Fruit fly (Drosophila melanogaster) whole organism, embryonic: ENCODE data around the gene CG7695.

Experiments used
- Atf6 ChIP-seq: fragments of 200-800 bp; sonication (Bioruptor generic); IDR thresholded peaks from 2 replicates; pipeline ENCODE4 v1.3.6; 2022; ENCODE audit warnings: missing biosample characterization, missing genetic modification characterization
- BtbVII ChIP-seq: fragments of 200-800 bp; sonication (Bioruptor generic); optimal IDR thresholded peaks from 3 replicates; lab custom pipeline; 2017; ENCODE audit warnings: missing biosample characterization, mild to moderate bottlenecking, missing genetic modification characterization
- C15 ChIP-seq: fragments of 200-800 bp; sonication (Bioruptor generic); IDR thresholded peaks from 3 replicates; pipeline ENCODE4 v1.3.6; 2022; ENCODE audit warnings: missing biosample characterization, missing genetic modification characterization
- CG11247 ChIP-seq: fragments of 200-800 bp; sonication (Bioruptor generic); IDR thresholded peaks from 2 replicates; pipeline ENCODE4 v1.3.6; 2022; ENCODE audit warnings: missing biosample characterization, missing genetic modification characterization
- CG13775 ChIP-seq: fragments of 200-800 bp; sonication (Bioruptor generic); optimal IDR thresholded peaks from 3 replicates; lab custom pipeline; 2017; ENCODE audit warnings: missing biosample characterization, mild to moderate bottlenecking, missing genetic modification characterization
- CG14710 ChIP-seq: fragments of 200-800 bp; sonication (Bioruptor generic); optimal IDR thresholded peaks from 3 replicates; lab custom pipeline; 2019; ENCODE audit warnings: missing biosample characterization, mild to moderate bottlenecking, missing genetic modification characterization, moderate library complexity
- CG14860 ChIP-seq: fragments of 200-800 bp; sonication (Bioruptor generic); IDR thresholded peaks from 3 replicates; pipeline ENCODE4 v1.3.6; 2022; ENCODE audit warnings: missing biosample characterization, missing genetic modification characterization; ENCODE audit not compliant: partially characterized antibody
- CG15514 ChIP-seq: fragments of 200-800 bp; sonication (Bioruptor generic); optimal IDR thresholded peaks from 3 replicates; lab custom pipeline; 2017; ENCODE audit warnings: missing biosample characterization, missing genetic modification characterization, mild to moderate bottlenecking, moderate library complexity, missing genetic modification reagents
- CG16813 ChIP-seq: fragments of 200-800 bp; sonication (Bioruptor generic); IDR thresholded peaks from 3 replicates; pipeline ENCODE4 v1.3.6; 2022; ENCODE audit warnings: missing biosample characterization, missing genetic modification characterization; ENCODE audit not compliant: partially characterized antibody
- CG17385 ChIP-seq: fragments of 200-800 bp; sonication (Bioruptor generic); optimal IDR thresholded peaks from 3 replicates; lab custom pipeline; 2018; ENCODE audit warnings: missing biosample characterization, mild to moderate bottlenecking, missing genetic modification characterization
- CG17612 ChIP-seq: fragments of 200-800 bp; sonication (Bioruptor generic); IDR thresholded peaks from 2 replicates; pipeline ENCODE4 v1.3.6; 2022; ENCODE audit warnings: missing biosample characterization, missing genetic modification characterization
- CG3163 ChIP-seq: fragments of 200-800 bp; sonication (Bioruptor generic); optimal IDR thresholded peaks from 3 replicates; lab custom pipeline; 2016; ENCODE audit warnings: missing biosample characterization, missing genetic modification characterization
- CG3726 ChIP-seq: fragments of 200-800 bp; sonication (Bioruptor generic); IDR thresholded peaks from 3 replicates; pipeline ENCODE4, ENCODE4 v1.3.6; 2022; ENCODE audit warnings: missing biosample characterization, missing genetic modification characterization
- CG4854 ChIP-seq: fragments of 200-800 bp; sonication (Bioruptor generic); optimal IDR thresholded peaks from 2 replicates; lab custom pipeline; 2016; ENCODE audit warnings: missing biosample characterization, missing genetic modification characterization, inconsistent platforms
- CG6175 ChIP-seq: fragments of 200-800 bp; sonication (Bioruptor generic); IDR thresholded peaks from 3 replicates; pipeline ENCODE4 v1.3.6; 2022; ENCODE audit warnings: missing biosample characterization, missing genetic modification characterization
- CG6272 ChIP-seq: fragments of 200-800 bp; sonication (Bioruptor generic); IDR thresholded peaks from 2 replicates; pipeline ENCODE4 v1.3.6; 2022; ENCODE audit warnings: missing biosample characterization, missing genetic modification characterization
- CG6689 ChIP-seq: fragments of 200-800 bp; sonication (Bioruptor generic); IDR thresholded peaks from 2 replicates; pipeline ENCODE4 v1.3.6; 2022; ENCODE audit warnings: missing biosample characterization, missing genetic modification characterization
- Hey ChIP-seq: fragments of 200-800 bp; sonication (Bioruptor generic); optimal IDR thresholded peaks from 3 replicates; lab custom pipeline; 2018; ENCODE audit warnings: missing biosample characterization, mild to moderate bottlenecking, missing genetic modification characterization
- Nf-YB ChIP-seq: fragments of 200-800 bp; sonication (Bioruptor generic); optimal IDR thresholded peaks from 3 replicates; lab custom pipeline; 2019; ENCODE audit warnings: missing biosample characterization, mild to moderate bottlenecking, missing genetic modification characterization, moderate library complexity
- Sry-β ChIP-seq: fragments of 200-800 bp; sonication (Bioruptor generic); optimal IDR thresholded peaks from 2 replicates; lab custom pipeline; 2018; ENCODE audit warnings: missing biosample characterization, mild to moderate bottlenecking, missing genetic modification characterization, moderate library complexity
- TFAM ChIP-seq: fragments of 200-800 bp; sonication (Bioruptor generic); optimal IDR thresholded peaks from 2 replicates; lab custom pipeline; 2017; ENCODE audit warnings: missing biosample characterization, missing genetic modification characterization, inconsistent platforms
- Taf1 ChIP-seq: fragments of 200-800 bp; sonication (Bioruptor generic); IDR thresholded peaks from 2 replicates; pipeline ENCODE4 v1.3.6; 2022; ENCODE audit warnings: missing biosample characterization, missing genetic modification characterization
- ab ChIP-seq: fragments of 200-800 bp; sonication (Bioruptor generic); optimal IDR thresholded peaks from 2 replicates; lab custom pipeline; 2016; ENCODE audit warnings: missing biosample characterization, missing genetic modification characterization
- amos ChIP-seq: fragments of 200-800 bp; sonication (Bioruptor generic); IDR thresholded peaks from 2 replicates; pipeline ENCODE4 v1.3.6; 2022; ENCODE audit warnings: missing biosample characterization, missing genetic modification characterization; ENCODE audit not compliant: partially characterized antibody
- bsh ChIP-seq, 2 experiments: fragments of 200-800 bp; sonication (Bioruptor generic); optimal IDR thresholded peaks; 2 replicates each; lab custom pipeline; 2017 to 2018; ENCODE audit warnings: mild to moderate bottlenecking in 2 of 2, missing biosample characterization in 2 of 2, missing genetic modification characterization in 2 of 2, moderate library complexity in 1 of 2
- cg ChIP-seq: fragments of 200-800 bp; sonication (Bioruptor generic); optimal IDR thresholded peaks from 3 replicates; lab custom pipeline; 2019; ENCODE audit warnings: missing biosample characterization, mild to moderate bottlenecking, missing genetic modification characterization, moderate library complexity
- chinmo ChIP-seq: fragments of 200-800 bp; sonication (Bioruptor generic); IDR thresholded peaks from 4 replicates; pipeline ENCODE4 v1.3.6; 2022; ENCODE audit warnings: missing biosample characterization, missing genetic modification characterization; ENCODE audit not compliant: partially characterized antibody
- crc ChIP-seq: fragments of 200-800 bp; sonication (Bioruptor generic); optimal IDR thresholded peaks from 2 replicates; lab custom pipeline; 2016; ENCODE audit warnings: missing biosample characterization, missing genetic modification characterization
- da ChIP-seq: fragments of 200-800 bp; sonication (Bioruptor generic); optimal IDR thresholded peaks from 2 replicates; lab custom pipeline; 2016; ENCODE audit warnings: missing biosample characterization, missing genetic modification characterization
- dimm ChIP-seq: fragments of 200-800 bp; sonication (Bioruptor generic); IDR thresholded peaks from 2 replicates; pipeline ENCODE4 v1.3.6; 2022; ENCODE audit warnings: missing biosample characterization, missing genetic modification characterization
- dmrt11E ChIP-seq: fragments of 200-800 bp; sonication (Bioruptor generic); optimal IDR thresholded peaks from 3 replicates; lab custom pipeline; 2018; ENCODE audit warnings: missing biosample characterization, mild to moderate bottlenecking, missing genetic modification characterization, moderate library complexity
- emc ChIP-seq: fragments of 200-800 bp; sonication (Bioruptor generic); optimal IDR thresholded peaks from 2 replicates; lab custom pipeline; 2016; ENCODE audit warnings: missing biosample characterization, missing genetic modification characterization
- ems ChIP-seq: fragments of 200-800 bp; sonication (Bioruptor generic); optimal IDR thresholded peaks from 3 replicates; lab custom pipeline; 2016; ENCODE audit warnings: missing biosample characterization, missing genetic modification characterization
- exex ChIP-seq: fragments of 200-800 bp; sonication (Bioruptor generic); optimal IDR thresholded peaks from 4 replicates; lab custom pipeline; 2018; ENCODE audit warnings: missing biosample characterization, mild to moderate bottlenecking, missing genetic modification characterization, moderate library complexity
- fd102C ChIP-seq: fragments of 200-800 bp; sonication (Bioruptor generic); optimal IDR thresholded peaks from 2 replicates; lab custom pipeline; 2018; ENCODE audit warnings: missing biosample characterization, mild to moderate bottlenecking, missing genetic modification characterization, moderate library complexity
- gsb-n ChIP-seq: fragments of 200-800 bp; sonication (Bioruptor generic); optimal IDR thresholded peaks from 3 replicates; lab custom pipeline; 2018; ENCODE audit warnings: missing biosample characterization, mild to moderate bottlenecking, missing genetic modification characterization
- hth ChIP-seq: fragments of >200 bp; optimal IDR thresholded peaks from 2 replicates; lab custom pipeline; 2017; ENCODE audit warnings: inconsistent platforms
- kni ChIP-seq: fragments of 200-800 bp; sonication (Bioruptor generic); optimal IDR thresholded peaks from 3 replicates; lab custom pipeline; 2017; ENCODE audit warnings: mild to moderate bottlenecking, missing biosample characterization, missing genetic modification reagents, missing genetic modification characterization
- lab ChIP-seq: fragments of 200-800 bp; sonication (Bioruptor generic); optimal IDR thresholded peaks from 3 replicates; lab custom pipeline; 2017; ENCODE audit warnings: missing biosample characterization, missing genetic modification characterization, mild to moderate bottlenecking, moderate library complexity, missing genetic modification reagents
- peb ChIP-seq: fragments of 200-800 bp; sonication (Bioruptor generic); IDR thresholded peaks from 2 replicates; pipeline ENCODE4 v1.3.6; 2022; ENCODE audit warnings: missing biosample characterization, missing genetic modification characterization
- prd ChIP-seq, 3 experiments: fragments of >200 bp in 2 of 3; fragments of 200-800 bp in 1 of 3; sonication (Bioruptor generic) in 1 of 3; optimal IDR thresholded peaks in 2 of 3; IDR thresholded peaks in 1 of 3; 2 replicates in 2 of 3; 3 replicates in 1 of 3; pipeline versions ENCODE4 v1.3.6 to Lab custom; 2017 to 2022; ENCODE audit warnings: missing biosample characterization in 1 of 3, missing genetic modification characterization in 1 of 3
- salm ChIP-seq: fragments of 200-800 bp; sonication (Bioruptor generic); optimal IDR thresholded peaks from 2 replicates; lab custom pipeline; 2018; ENCODE audit warnings: missing biosample characterization, mild to moderate bottlenecking, missing genetic modification characterization
- sens ChIP-seq: fragments of 200-800 bp; sonication (Bioruptor generic); peaks from one replicate; lab custom pipeline; 2016; ENCODE audit warnings: missing biosample characterization, missing genetic modification characterization
- sim ChIP-seq: fragments of 200-800 bp; sonication (Bioruptor generic); IDR thresholded peaks from 2 replicates; pipeline ENCODE4 v1.3.6; 2022; ENCODE audit warnings: missing biosample characterization, missing genetic modification characterization
- sima ChIP-seq: fragments of 200-800 bp; sonication (Bioruptor generic); optimal IDR thresholded peaks from 2 replicates; lab custom pipeline; 2016; ENCODE audit warnings: missing biosample characterization, missing genetic modification characterization
- slp2 ChIP-seq: fragments of 200-800 bp; sonication (Bioruptor generic); optimal IDR thresholded peaks from 2 replicates; lab custom pipeline; 2016; ENCODE audit warnings: missing biosample characterization, missing genetic modification characterization
- sug ChIP-seq: fragments of 200-800 bp; optimal IDR thresholded peaks from 2 replicates; lab custom pipeline; 2019; ENCODE audit warnings: missing biosample characterization, mild to moderate bottlenecking, missing genetic modification characterization, moderate library complexity
- wdn ChIP-seq: fragments of 200-800 bp; sonication (Bioruptor generic); IDR thresholded peaks from 2 replicates; pipeline ENCODE4 v1.3.6; 2022; ENCODE audit warnings: missing biosample characterization, missing genetic modification characterization

CG7695 gene

DNA sequence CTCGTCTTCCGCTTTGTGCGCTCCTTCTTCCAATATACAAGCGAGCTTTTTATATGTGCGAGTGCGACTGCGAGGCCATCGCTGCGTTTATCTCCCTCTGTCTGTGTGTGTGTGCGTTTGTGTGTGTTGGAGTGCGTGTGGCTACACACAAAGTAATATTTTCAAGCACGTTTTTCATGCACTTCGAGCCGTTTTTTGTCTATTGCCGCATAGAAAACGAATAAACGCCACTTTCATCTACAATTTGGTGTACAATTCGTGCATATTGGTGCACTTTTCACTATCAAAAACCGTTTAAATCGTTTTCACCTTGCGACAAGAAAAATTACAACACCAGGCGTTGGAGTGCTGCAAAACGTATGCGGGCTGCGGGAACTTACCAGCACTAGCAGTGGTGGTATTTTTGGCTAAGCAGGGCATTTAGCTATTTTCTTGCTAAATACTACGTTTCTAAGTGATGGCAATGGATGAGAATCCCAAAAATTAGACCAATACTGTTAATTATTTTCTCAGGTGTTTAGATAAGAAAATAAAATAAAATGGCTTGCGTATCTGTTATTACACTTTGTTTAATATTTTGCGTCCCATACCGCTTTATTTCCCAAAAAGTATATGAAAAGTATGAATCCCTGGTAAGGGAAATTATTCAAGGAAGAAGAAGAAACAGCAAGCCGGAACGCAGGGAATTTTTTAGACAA is 41.8 kb upstream of the CG7695 start, which contains the start of the genes CG31224 and CstF64 (continued):
- TF ChIP-seq amos (GFP tag; lab: Robert Waterston, UW), result peak; percentile 35; the same call in 1 of the 2 replicates
- peak; percentile 59; the same call in 2 of the 4 replicates for TF ChIP-seq chinmo (GFP tag; lab: Robert Waterston, UW)
- no peak for TF ChIP-seq gsb-n (tag; lab: Kevin White, UChicago)
- TF ChIP-seq salm (tag; lab: Kevin White, UChicago), result peak; percentile 36
- TF ChIP-seq hth, result no peak
- peak; percentile 46; the same call in 1 of the 2 replicates for TF ChIP-seq dimm (GFP tag; lab: Robert Waterston, UW)
- peak; percentile 73 for TF ChIP-seq Atf6 (GFP tag; lab: Robert Waterston, UW)
- TF ChIP-seq prd (optimal IDR thresholded peaks at IDR 0.05; lab: Kevin White, UChicago), result no peak
- peak; percentile 89 for TF ChIP-seq prd (GFP tag; IDR thresholded peaks at IDR 0.05; lab: Robert Waterston, UW)
- TF ChIP-seq peb (GFP tag; lab: Robert Waterston, UW), result peak; percentile 71
- peak; percentile 81 for TF ChIP-seq CG6272 (GFP tag; lab: Robert Waterston, UW)
- no peak for TF ChIP-seq sim
- TF ChIP-seq fd102C, result peak; percentile 15
- peak in 1 of 2 experiments; percentile 82 for TF ChIP-seq bsh (GFP tag; optimal IDR thresholded peaks at IDR 0.05; lab: Kevin White, UChicago)
- peak; percentile 54; the same call in 1 of the 2 replicates for TF ChIP-seq Taf1 (GFP tag; lab: Robert Waterston, UW)
- TF ChIP-seq dmrt11E, result peak; percentile 74
- TF ChIP-seq exex (tag; lab: Kevin White, UChicago), result peak; percentile 50
- peak; percentile 63 for TF ChIP-seq Nf-YB
- TF ChIP-seq CG3726 (GFP tag; lab: Robert Waterston, UW), result peak; percentile 64; the same call in 2 of the 3 replicates
- TF ChIP-seq ems (GFP tag; lab: Kevin White, UChicago), result peak; percentile 90
- TF ChIP-seq ab (GFP tag; lab: Kevin White, UChicago), result peak; percentile 1
- no peak for TF ChIP-seq CG17612
- peak; percentile 85 for TF ChIP-seq CG4854 (GFP tag; lab: Kevin White, UChicago)
- TF ChIP-seq emc (GFP tag; lab: Kevin White, UChicago), result peak; percentile 36
- TF ChIP-seq slp2 (GFP tag; lab: Kevin White, UChicago), result peak; percentile 79
- peak; percentile 84 for TF ChIP-seq CG6689
- peak; percentile 63; the same call in 1 of the 3 replicates for TF ChIP-seq CG6175
- peak; percentile 69 for TF ChIP-seq CG3163 (GFP tag; lab: Kevin White, UChicago)
- TF ChIP-seq Sry-β (GFP tag; lab: Kevin White, UChicago), result peak; percentile 95
- TF ChIP-seq Hey (tag; lab: Kevin White, UChicago), result no peak
- TF ChIP-seq CG11247 (GFP tag; lab: Robert Waterston, UW), result peak; percentile 80
- peak; percentile 89 for TF ChIP-seq CG14710 (tag; lab: Kevin White, UChicago)
- TF ChIP-seq C15, result peak; percentile 43; the same call in 1 of the 3 replicates
- TF ChIP-seq sens (GFP tag; lab: Kevin White, UChicago), result peak; percentile 98
- peak; percentile 70 for TF ChIP-seq CG15514 (GFP tag; lab: Kevin White, UChicago)
- peak; percentile 24 for TF ChIP-seq TFAM (GFP tag; lab: Kevin White, UChicago)
- peak; percentile 34; the same call in 1 of the 3 replicates for TF ChIP-seq CG16813 (GFP tag; lab: Robert Waterston, UW)
- TF ChIP-seq cg (GFP tag; lab: Kevin White, UChicago), result peak; percentile 96
- TF ChIP-seq CG13775, result peak; percentile 91
- TF ChIP-seq lab (GFP tag; lab: Kevin White, UChicago), result peak; percentile 90
- peak; percentile 72 for TF ChIP-seq wdn
- peak; percentile 57 for TF ChIP-seq da (GFP tag; lab: Kevin White, UChicago)
- peak; percentile 54 for TF ChIP-seq kni (GFP tag; lab: Kevin White, UChicago)
- peak; percentile 53 for TF ChIP-seq sima (GFP tag; lab: Kevin White, UChicago)
- no peak for TF ChIP-seq CG14860
- peak; percentile 87 for TF ChIP-seq crc (GFP tag; lab: Kevin White, UChicago)
- TF ChIP-seq sug (tag; lab: Kevin White, UChicago), result peak; percentile 83
- peak; percentile 98 for TF ChIP-seq CG17385 (GFP tag; lab: Kevin White, UChicago)
- no peak for TF ChIP-seq BtbVII (GFP tag; lab: Kevin White, UChicago)
